Fruit fly (Drosophila melanogaster) whole organism, embryonic: ENCODE results near the gene CG34180.

Source experiments
- ATbp ChIP-seq: fragments of 200-800 bp; sonication (Bioruptor generic); optimal IDR thresholded peaks from 2 replicates; lab custom pipeline; 2017; ENCODE audit warnings: missing biosample characterization, mild to moderate bottlenecking, missing genetic modification characterization, missing genetic modification reagents
- Antp ChIP-seq: fragments of 200-800 bp; sonication (Bioruptor generic); optimal IDR thresholded peaks from 3 replicates; lab custom pipeline; 2016; ENCODE audit warnings: missing biosample characterization, missing genetic modification characterization
- CG11456 ChIP-seq: fragments of 200-800 bp; sonication (Bioruptor generic); IDR thresholded peaks from 3 replicates; pipeline ENCODE4 v1.3.6; 2022; ENCODE audit warnings: missing biosample characterization, missing genetic modification characterization
- CG14050 ChIP-seq: fragments of 200-800 bp; sonication (Bioruptor generic); IDR thresholded peaks from 3 replicates; pipeline ENCODE4 v1.3.6; 2022; ENCODE audit warnings: missing biosample characterization, missing genetic modification characterization
- CG15269 ChIP-seq: fragments of 200-800 bp; sonication (Bioruptor generic); optimal IDR thresholded peaks from 2 replicates; lab custom pipeline; 2018; ENCODE audit warnings: missing biosample characterization, mild to moderate bottlenecking, missing genetic modification characterization, moderate library complexity
- CG15696 ChIP-seq: fragments of 200-800 bp; sonication (Bioruptor generic); optimal IDR thresholded peaks from 2 replicates; lab custom pipeline; 2019; ENCODE audit warnings: missing biosample characterization, mild to moderate bottlenecking, missing genetic modification characterization, moderate library complexity
- CG1602 ChIP-seq: fragments of 200-800 bp; sonication (Bioruptor generic); optimal IDR thresholded peaks from 3 replicates; lab custom pipeline; 2016; ENCODE audit warnings: missing biosample characterization, missing genetic modification characterization
- CG16863 ChIP-seq: fragments of 200-800 bp; sonication (Bioruptor generic); optimal IDR thresholded peaks from 3 replicates; lab custom pipeline; 2016; ENCODE audit warnings: missing biosample characterization, missing genetic modification characterization
- CG17359 ChIP-seq: fragments of 200-800 bp; sonication (Bioruptor generic); optimal IDR thresholded peaks from 3 replicates; lab custom pipeline; 2018; ENCODE audit warnings: missing biosample characterization, mild to moderate bottlenecking, missing genetic modification characterization, moderate library complexity
- CG17912 ChIP-seq: fragments of 200-800 bp; sonication (Bioruptor generic); optimal IDR thresholded peaks from 2 replicates; lab custom pipeline; 2018; ENCODE audit warnings: missing biosample characterization, mild to moderate bottlenecking, missing genetic modification characterization
- CG33557 ChIP-seq: fragments of 200-800 bp; sonication (Bioruptor generic); optimal IDR thresholded peaks from 2 replicates; lab custom pipeline; 2019; ENCODE audit warnings: missing biosample characterization, mild to moderate bottlenecking, missing genetic modification characterization, moderate library complexity
- CG4820 ChIP-seq: fragments of 200-800 bp; sonication (Bioruptor generic); optimal IDR thresholded peaks from 3 replicates; lab custom pipeline; 2016; ENCODE audit warnings: missing biosample characterization, missing genetic modification characterization
- CG6654 ChIP-seq: fragments of 200-800 bp; sonication (Bioruptor generic); optimal IDR thresholded peaks from 2 replicates; lab custom pipeline; 2017; ENCODE audit warnings: missing biosample characterization, mild to moderate bottlenecking, missing genetic modification characterization
- CG7271 ChIP-seq: fragments of 200-800 bp; sonication (Bioruptor generic); optimal IDR thresholded peaks from 2 replicates; lab custom pipeline; 2018; ENCODE audit warnings: missing biosample characterization, mild to moderate bottlenecking, missing genetic modification characterization, moderate library complexity
- CG8359 ChIP-seq: fragments of 200-800 bp; sonication (Bioruptor generic); optimal IDR thresholded peaks from 2 replicates; lab custom pipeline; 2017; ENCODE audit warnings: missing biosample characterization, mild to moderate bottlenecking, missing genetic modification characterization, borderline replicate concordance
- CG8478 ChIP-seq: fragments of >200 bp; optimal IDR thresholded peaks from 2 replicates; lab custom pipeline; 2018
- CG9437 ChIP-seq: fragments of 200-800 bp; sonication (Bioruptor generic); optimal IDR thresholded peaks from 2 replicates; lab custom pipeline; 2018; ENCODE audit warnings: missing biosample characterization, mild to moderate bottlenecking, missing genetic modification characterization
- CG9609 ChIP-seq: fragments of 200-800 bp; sonication (Bioruptor generic); optimal IDR thresholded peaks from 3 replicates; lab custom pipeline; 2016; ENCODE audit warnings: missing biosample characterization, missing genetic modification characterization
- CG9817 ChIP-seq: fragments of 200-800 bp; sonication (Bioruptor generic); optimal IDR thresholded peaks from 2 replicates; lab custom pipeline; 2018; ENCODE audit warnings: missing biosample characterization, mild to moderate bottlenecking, missing genetic modification characterization, moderate library complexity
- Drgx ChIP-seq: fragments of 200-800 bp; sonication (Bioruptor generic); IDR thresholded peaks from 2 replicates; pipeline ENCODE4 v1.3.6; 2022; ENCODE audit warnings: missing biosample characterization, missing genetic modification characterization
- Fer1 ChIP-seq: fragments of 200-800 bp; sonication (Bioruptor generic); optimal IDR thresholded peaks from 2 replicates; lab custom pipeline; 2017; ENCODE audit warnings: missing biosample characterization, mild to moderate bottlenecking, missing genetic modification characterization
- Gug ChIP-seq: fragments of 200-800 bp; sonication (Bioruptor generic); IDR thresholded peaks from 4 replicates; pipeline ENCODE4 v1.3.6; 2022; ENCODE audit warnings: missing biosample characterization, missing genetic modification characterization
- Hr3 ChIP-seq: fragments of 200-800 bp; sonication (Bioruptor generic); optimal IDR thresholded peaks from 3 replicates; lab custom pipeline; 2016; ENCODE audit warnings: missing biosample characterization, missing genetic modification characterization
- Hr39 ChIP-seq: fragments of >200 bp; optimal IDR thresholded peaks from 2 replicates; lab custom pipeline; 2017
- Med ChIP-seq: fragments of 200-800 bp; sonication (Bioruptor generic); peaks from one replicate; lab custom pipeline; 2016; ENCODE audit warnings: missing biosample characterization, missing genetic modification characterization, mild to moderate bottlenecking, inconsistent platforms, moderate library complexity
- NfI ChIP-seq: fragments of 200-800 bp; sonication (Bioruptor generic); optimal IDR thresholded peaks from 3 replicates; lab custom pipeline; 2018; ENCODE audit warnings: missing biosample characterization, mild to moderate bottlenecking, missing genetic modification characterization, moderate library complexity
- Oaz ChIP-seq: fragments of 200-800 bp; sonication (Bioruptor generic); IDR thresholded peaks from 2 replicates; pipeline ENCODE4 v1.3.6; 2022; ENCODE audit warnings: missing biosample characterization, missing genetic modification characterization
- Trl ChIP-seq, 3 experiments: fragments of >200 bp in 2 of 3; fragments of 200-800 bp in 1 of 3; sonication (Bioruptor generic) in 1 of 3; optimal IDR thresholded peaks; 2 replicates in 1 of 3; 3 replicates in 2 of 3; lab custom pipeline; 2016 to 2017; ENCODE audit warnings: missing biosample characterization in 1 of 3, missing genetic modification characterization in 1 of 3
- abd-A ChIP-seq: fragments of 200-800 bp; sonication (Bioruptor generic); optimal IDR thresholded peaks from 3 replicates; lab custom pipeline; 2019; ENCODE audit warnings: missing biosample characterization, mild to moderate bottlenecking, missing genetic modification characterization, moderate library complexity
- aop ChIP-seq: fragments of 200-800 bp; sonication (Bioruptor generic); IDR thresholded peaks from 2 replicates; pipeline ENCODE4 v1.3.6; 2022; ENCODE audit warnings: missing biosample characterization, missing genetic modification characterization
- ara ChIP-seq: fragments of 200-800 bp; sonication (Bioruptor generic); IDR thresholded peaks from 2 replicates; pipeline ENCODE4 v1.3.6; 2022; ENCODE audit warnings: missing biosample characterization, missing genetic modification characterization
- ash1 ChIP-seq: fragments of 200-800 bp; sonication (Bioruptor generic); optimal IDR thresholded peaks from 2 replicates; lab custom pipeline; 2018; ENCODE audit warnings: missing biosample characterization, mild to moderate bottlenecking, missing genetic modification characterization
- bcd ChIP-seq: fragments of 200-800 bp; sonication (Bioruptor generic); optimal IDR thresholded peaks from 2 replicates; lab custom pipeline; 2017; ENCODE audit warnings: missing biosample characterization, mild to moderate bottlenecking, missing genetic modification characterization
- ci ChIP-seq: fragments of 200-800 bp; sonication (Bioruptor generic); IDR thresholded peaks from 3 replicates; pipeline ENCODE4 v1.3.6; 2022; ENCODE audit warnings: missing biosample characterization, missing genetic modification characterization
- crc ChIP-seq: fragments of 200-800 bp; sonication (Bioruptor generic); optimal IDR thresholded peaks from 2 replicates; lab custom pipeline; 2016; ENCODE audit warnings: missing biosample characterization, missing genetic modification characterization
- dm ChIP-seq: fragments of 200-800 bp; sonication (Bioruptor generic); optimal IDR thresholded peaks from 3 replicates; lab custom pipeline; 2016; ENCODE audit warnings: missing biosample characterization, missing genetic modification characterization
- dpn ChIP-seq, 2 experiments: fragments of 200-800 bp; sonication (Bioruptor generic); optimal IDR thresholded peaks; 3 replicates each; lab custom pipeline; 2016; ENCODE audit warnings: missing biosample characterization in 2 of 2, missing genetic modification characterization in 2 of 2
- exex ChIP-seq: fragments of 200-800 bp; sonication (Bioruptor generic); optimal IDR thresholded peaks from 4 replicates; lab custom pipeline; 2018; ENCODE audit warnings: missing biosample characterization, mild to moderate bottlenecking, missing genetic modification characterization, moderate library complexity
- ham ChIP-seq: fragments of 200-800 bp; sonication (Bioruptor generic); IDR thresholded peaks from 2 replicates; pipeline ENCODE4 v1.3.6; 2022; ENCODE audit warnings: missing biosample characterization, missing genetic modification characterization
- kah ChIP-seq: fragments of 200-800 bp; sonication (Bioruptor generic); optimal IDR thresholded peaks from 2 replicates; lab custom pipeline; 2018; ENCODE audit warnings: missing biosample characterization, mild to moderate bottlenecking, missing genetic modification characterization
- kay ChIP-seq: fragments of 200-800 bp; sonication (Bioruptor generic); optimal IDR thresholded peaks from 2 replicates; lab custom pipeline; 2016; ENCODE audit warnings: missing biosample characterization, missing genetic modification characterization
- kni ChIP-seq: fragments of 200-800 bp; sonication (Bioruptor generic); optimal IDR thresholded peaks from 3 replicates; lab custom pipeline; 2017; ENCODE audit warnings: mild to moderate bottlenecking, missing biosample characterization, missing genetic modification reagents, missing genetic modification characterization
- otp ChIP-seq: fragments of 200-800 bp; sonication (Bioruptor generic); IDR thresholded peaks from 3 replicates; pipeline ENCODE4, ENCODE4 v1.3.6; 2022; ENCODE audit warnings: missing biosample characterization, missing genetic modification characterization
- pho ChIP-seq: fragments of 200-800 bp; sonication (Bioruptor generic); optimal IDR thresholded peaks from 2 replicates; lab custom pipeline; 2016; ENCODE audit warnings: missing biosample characterization, missing genetic modification characterization
- pros ChIP-seq: fragments of 200-800 bp; sonication (Bioruptor generic); optimal IDR thresholded peaks from 3 replicates; lab custom pipeline; 2019; ENCODE audit warnings: missing biosample characterization, mild to moderate bottlenecking, missing genetic modification characterization, moderate library complexity
- sim ChIP-seq: fragments of 200-800 bp; sonication (Bioruptor generic); IDR thresholded peaks from 2 replicates; pipeline ENCODE4 v1.3.6; 2022; ENCODE audit warnings: missing biosample characterization, missing genetic modification characterization
- slp2 ChIP-seq: fragments of 200-800 bp; sonication (Bioruptor generic); optimal IDR thresholded peaks from 2 replicates; lab custom pipeline; 2016; ENCODE audit warnings: missing biosample characterization, missing genetic modification characterization
- twi ChIP-seq: fragments of 200-800 bp; optimal IDR thresholded peaks from 2 replicates; lab custom pipeline; 2019; ENCODE audit warnings: missing biosample characterization, mild to moderate bottlenecking, missing genetic modification characterization, moderate library complexity
- unpg ChIP-seq: fragments of 200-800 bp; sonication (Bioruptor generic); optimal IDR thresholded peaks from 3 replicates; lab custom pipeline; 2018; ENCODE audit warnings: missing biosample characterization, mild to moderate bottlenecking, missing genetic modification characterization, moderate library complexity

Gene CG34180

DNA sequence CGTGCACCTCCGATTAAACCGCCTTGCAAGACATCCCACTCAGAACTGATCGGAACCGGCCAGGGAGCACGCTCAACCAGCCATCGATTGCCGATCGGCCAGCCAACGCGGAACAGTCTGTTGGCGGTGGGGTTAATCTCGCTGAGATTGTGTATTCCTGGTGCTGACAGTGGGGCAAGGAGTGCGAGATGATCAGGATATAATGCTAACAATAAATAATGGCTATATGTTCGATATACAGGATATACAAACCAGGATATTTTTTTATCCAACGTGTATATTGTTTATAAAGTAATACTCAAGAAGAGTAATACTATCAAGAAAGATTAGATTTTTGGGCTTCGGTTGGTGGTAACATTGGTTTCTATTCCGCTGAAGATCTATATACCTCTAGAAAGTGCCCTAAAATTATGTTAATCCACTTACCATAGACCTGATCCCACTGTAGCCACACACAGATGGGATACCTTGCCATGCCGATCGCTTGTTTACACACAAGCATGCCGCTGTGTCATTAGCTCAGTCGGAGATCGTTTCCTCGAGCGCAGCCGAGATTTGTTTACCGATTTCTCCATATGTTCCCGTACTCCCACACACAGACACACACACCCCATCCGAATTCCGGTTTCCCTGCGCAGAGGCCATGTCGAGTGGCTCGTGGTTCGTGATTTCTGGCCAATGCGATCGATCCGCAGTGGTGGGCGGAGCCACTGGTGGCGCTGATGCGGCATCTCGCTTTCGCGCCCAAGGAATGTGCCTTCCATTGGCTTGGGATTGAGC is 40.8 kb upstream of the CG34180 start, which contains the start of gene H2.0 (continued):
- TF ChIP-seq CG33557 (peak; percentile 31), Trl (optimal IDR thresholded peaks at IDR 0.05; lab: Kevin White, UChicago) (no peak), Trl (GFP tag; optimal IDR thresholded peaks at IDR 0.05; lab: Kevin White, UChicago) (peak; percentile 6), Antp (GFP tag; lab: Kevin White, UChicago) (no peak), otp (0 out of 3 replicates have a peak, but pooled peaks have one; percentile 49), CG16863 (GFP tag; lab: Kevin White, UChicago) (peak; percentile 13), CG1602 (peak; percentile 41), pho (no peak), Fer1 (no peak), kay (GFP tag; lab: Kevin White, UChicago) (no peak), CG9817 (tag; lab: Kevin White, UChicago) (no peak), bcd (GFP tag; lab: Kevin White, UChicago) (peak; percentile 19), Med (GFP tag; lab: Kevin White, UChicago) (peak; percentile 26), Hr39 (lab: Kevin White, UChicago) (no peak), Oaz (GFP tag; lab: Robert Waterston, UW) (no peak), ci (GFP tag; lab: Robert Waterston, UW) (peak; percentile 40; the same call in 1 of the 3 replicates), ash1 (no peak), NfI (GFP tag; lab: Kevin White, UChicago) (peak; percentile 20), aop (peak; percentile 73; the same call in 1 of the 2 replicates), CG9437 (GFP tag; lab: Kevin White, UChicago) (no peak), slp2 (GFP tag; lab: Kevin White, UChicago) (no peak), crc (GFP tag; lab: Kevin White, UChicago) (no peak), CG11456 (GFP tag; lab: Robert Waterston, UW) (0 out of 3 replicates have a peak, but pooled peaks have one; percentile 34), abd-A (tag; lab: Kevin White, UChicago) (peak; percentile 52), dpn (GFP tag; optimal IDR thresholded peaks at IDR 0.05; lab: Kevin White, UChicago) (peak in 1 of 2 experiments; percentile 23), CG6654 (GFP tag; lab: Kevin White, UChicago) (no peak), CG4820 (GFP tag; lab: Kevin White, UChicago) (peak; percentile 30), twi (peak; percentile 94), CG17912 (no peak), pros (GFP tag; lab: Kevin White, UChicago) (no peak), ara (GFP tag; lab: Robert Waterston, UW) (0 out of 2 replicates have a peak, but pooled peaks have one; percentile 26), dm (GFP tag; lab: Kevin White, UChicago) (peak; percentile 5), CG15696 (tag; lab: Kevin White, UChicago) (peak; percentile 69), CG15269 (tag; lab: Kevin White, UChicago) (no peak), ATbp (GFP tag; lab: Kevin White, UChicago) (peak; percentile 21), CG17359 (tag; lab: Kevin White, UChicago) (no peak), CG8478 (lab: Kevin White, UChicago) (peak; percentile 62), Hr3 (GFP tag; lab: Kevin White, UChicago) (peak; percentile 8), ham (GFP tag; lab: Robert Waterston, UW) (no peak), CG7271 (no peak), CG14050 (GFP tag; lab: Robert Waterston, UW) (no peak), kah (GFP tag; lab: Kevin White, UChicago) (peak; percentile 5), kni (GFP tag; lab: Kevin White, UChicago) (peak; percentile 74), exex (no peak), unpg (GFP tag; lab: Kevin White, UChicago) (peak; percentile 18), Drgx (peak; percentile 7; the same call in 1 of the 2 replicates), sim (GFP tag; lab: Robert Waterston, UW) (no peak), CG9609 (GFP tag; lab: Kevin White, UChicago) (no peak), CG8359 (no peak), Gug (GFP tag; lab: Robert Waterston, UW) (no peak; the same call in 2 of the 4 replicates)
